Fruit fly (Drosophila melanogaster) whole organism, prepupa: ENCODE data around the gene CG14204.

ENCODE experiments used
- CG6276 ChIP-seq: fragments of 200-800 bp; sonication (Bioruptor generic); optimal IDR thresholded peaks from 2 replicates; lab custom pipeline; 2017; ENCODE audit warnings: missing biosample characterization, mild to moderate bottlenecking, missing genetic modification characterization
- CG6792 ChIP-seq: fragments of 200-800 bp; sonication (Bioruptor generic); optimal IDR thresholded peaks from 3 replicates; lab custom pipeline; 2016; ENCODE audit warnings: missing biosample characterization, missing genetic modification characterization
- CG6808 ChIP-seq: fragments of 200-800 bp; sonication (Bioruptor generic); optimal IDR thresholded peaks from 3 replicates; lab custom pipeline; 2017; ENCODE audit warnings: missing biosample characterization, missing genetic modification characterization, mild to moderate bottlenecking, moderate library complexity, missing genetic modification reagents
- CG6854 ChIP-seq: fragments of 200-800 bp; sonication (Bioruptor generic); optimal IDR thresholded peaks from 2 replicates; lab custom pipeline; 2017; ENCODE audit warnings: missing biosample characterization, mild to moderate bottlenecking, missing genetic modification characterization
- Eip78C ChIP-seq: fragments of 200-800 bp; sonication (Bioruptor generic); peaks from one replicate; lab custom pipeline; 2016; ENCODE audit warnings: missing biosample characterization, missing genetic modification characterization
- Hr38 ChIP-seq: sonication (Bioruptor generic); optimal IDR thresholded peaks from 2 replicates; lab custom pipeline; 2016; ENCODE audit warnings: missing biosample characterization, missing genetic modification characterization
- Lpt ChIP-seq: fragments of 200-800 bp; sonication (Bioruptor generic); optimal IDR thresholded peaks from 3 replicates; lab custom pipeline; 2016; ENCODE audit warnings: missing biosample characterization, missing genetic modification characterization
- Smox ChIP-seq: fragments of 200-800 bp; sonication (Bioruptor generic); optimal IDR thresholded peaks from 3 replicates; lab custom pipeline; 2016; ENCODE audit warnings: missing biosample characterization, missing genetic modification characterization
- Sox15 ChIP-seq: fragments of 200-800 bp; sonication (Bioruptor generic); optimal IDR thresholded peaks from 3 replicates; lab custom pipeline; 2016; ENCODE audit warnings: missing biosample characterization, missing genetic modification characterization
- acj6 ChIP-seq: fragments of 200-800 bp; sonication (Bioruptor generic); optimal IDR thresholded peaks from 3 replicates; lab custom pipeline; 2016; ENCODE audit warnings: missing biosample characterization, missing genetic modification characterization
- cyc ChIP-seq: fragments of 200-800 bp; sonication (Bioruptor generic); optimal IDR thresholded peaks from 3 replicates; lab custom pipeline; 2016; ENCODE audit warnings: missing biosample characterization, missing genetic modification characterization
- dac ChIP-seq: fragments of 200-800 bp; sonication (Bioruptor generic); optimal IDR thresholded peaks from 2 replicates; lab custom pipeline; 2017; ENCODE audit warnings: missing biosample characterization, mild to moderate bottlenecking, missing genetic modification characterization

dm6 chrX:19579648-19580301, 3.6 kb upstream of the CG14204 start, which contains the start of gene Tao:
- TF ChIP-seq Hr38 (GFP tag; lab: Kevin White, UChicago) (no peak), CG6808 (no peak), acj6 (GFP tag; lab: Kevin White, UChicago) (no peak), dac (GFP tag; lab: Kevin White, UChicago) (no peak), cyc (GFP tag; lab: Kevin White, UChicago) (no peak), CG6854 (GFP tag; lab: Kevin White, UChicago) (no peak), CG6792 (GFP tag; lab: Kevin White, UChicago) (no peak), Sox15 (no peak), Lpt (GFP tag; lab: Kevin White, UChicago) (no peak), Smox (GFP tag; lab: Kevin White, UChicago) (no peak), CG6276 (GFP tag; lab: Kevin White, UChicago) (no peak), Eip78C (peak; percentile 65)
